Worm (Caenorhabditis elegans): Measurements from ENCODE around the gene sdz-32.
"Not testable (repeated sequence)": the region's sequence is repeated elsewhere in the genome, so short reads cannot be mapped to it uniquely, and the experiment has no call there.

The sdz-32 gene

DNA sequence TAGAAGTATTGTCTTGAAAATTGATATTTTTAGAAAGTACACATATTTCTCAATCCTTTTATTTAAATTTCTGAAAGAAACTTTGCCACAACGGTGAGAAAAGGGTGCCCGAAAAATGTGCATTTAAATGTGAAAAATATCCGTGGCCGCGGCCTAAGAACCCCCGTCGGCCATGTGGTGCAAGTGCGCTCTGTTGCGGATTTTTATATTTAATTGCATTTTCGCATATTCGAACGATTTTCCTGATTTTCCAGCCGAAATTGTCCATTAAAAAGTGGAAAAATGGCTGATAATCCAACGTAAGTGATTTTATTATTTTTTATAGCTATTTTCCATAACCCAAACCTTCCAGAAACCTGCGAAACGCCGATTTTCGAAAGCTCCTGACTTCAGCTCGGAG, 8.4 kb downstream of the sdz-32 start, which contains the start of gene smu-2 (continued):
- TF ChIP-seq nhr-12 (tag; optimal IDR thresholded peaks at IDR 0.05): no peak
- TF ChIP-seq fkh-10 (GFP tag; optimal IDR thresholded peaks at IDR 0.05): peak; percentile 17
- no peak for TF ChIP-seq tbx-2 (tag; optimal IDR thresholded peaks at IDR 0.05)
- no peak for TF ChIP-seq ZK546.5 (tag; optimal IDR thresholded peaks at IDR 0.05)

DNA sequence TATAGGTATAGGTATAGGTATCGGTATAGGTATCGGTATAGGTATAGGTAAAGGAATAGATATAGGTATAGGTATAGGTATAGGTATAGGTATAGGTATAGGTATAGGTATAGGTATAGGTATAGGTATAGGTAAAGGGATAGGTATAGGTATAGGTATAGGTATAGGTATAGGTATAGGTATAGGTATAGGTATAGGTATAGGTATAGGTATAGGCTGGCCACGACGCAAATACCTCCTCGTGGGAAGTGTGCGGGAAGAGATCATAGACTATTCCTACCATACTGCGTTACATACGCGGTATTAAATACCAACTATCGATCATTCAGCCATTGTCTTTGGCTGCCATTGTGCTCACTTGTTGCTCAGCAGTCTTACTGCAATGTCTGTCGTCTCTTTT, 17.0 kb downstream of the sdz-32 start, which contains the start of gene fbxb-112:
Gene fbxb-112 (plus strand): TSS at position 301 of the 400 bp plus-strand sequence.
- not testable (repeated sequence) for TF ChIP-seq lin-39, pha-4, nhr-237 (tag; optimal IDR thresholded peaks at IDR 0.05)

DNA sequence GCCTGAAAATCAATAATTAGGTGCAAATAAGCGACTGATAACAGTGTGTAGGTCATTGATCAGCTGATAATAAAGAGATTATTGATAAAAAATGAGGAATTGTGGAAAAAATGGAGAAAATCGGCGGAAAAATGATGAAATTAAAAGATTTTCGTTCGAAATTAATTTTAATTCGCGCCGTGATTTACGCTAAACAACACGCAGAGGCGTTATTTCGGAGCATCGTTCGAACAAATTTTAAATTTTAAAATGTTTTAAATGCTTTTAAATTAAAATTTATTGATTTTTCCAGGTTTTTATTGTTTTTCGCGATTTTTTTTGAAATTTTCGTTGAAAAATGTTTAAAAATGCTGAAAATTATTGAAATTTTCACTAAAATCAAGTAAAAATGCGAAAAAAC, 25.5 kb downstream of the sdz-32 start, which contains the start of gene Y49F6B.9:
Gene Y49F6B.9 (minus strand): TSS at position 2 of the 400 bp plus-strand sequence.
- TF ChIP-seq mml-1 (tag; optimal IDR thresholded peaks at IDR 0.05): no peak
- TF ChIP-seq egl-5 (tag; optimal IDR thresholded peaks at IDR 0.05): no peak
- no peak for TF ChIP-seq pha-4 (tag; optimal IDR thresholded peaks at IDR 0.05)
- TF ChIP-seq unc-39 (tag; optimal IDR thresholded peaks at IDR 0.05): no peak
- TF ChIP-seq zag-1 (tag; optimal IDR thresholded peaks at IDR 0.05): no peak
- TF ChIP-seq ama-1 (optimal IDR thresholded peaks at IDR 0.05): no peak
- no peak for TF ChIP-seq unc-62 (GFP tag; optimal IDR thresholded peaks at IDR 0.05)
- no peak for TF ChIP-seq hmg-11 (tag; optimal IDR thresholded peaks at IDR 0.05)
- TF ChIP-seq sea-2 (GFP tag; optimal IDR thresholded peaks at IDR 0.05): no peak

DNA sequence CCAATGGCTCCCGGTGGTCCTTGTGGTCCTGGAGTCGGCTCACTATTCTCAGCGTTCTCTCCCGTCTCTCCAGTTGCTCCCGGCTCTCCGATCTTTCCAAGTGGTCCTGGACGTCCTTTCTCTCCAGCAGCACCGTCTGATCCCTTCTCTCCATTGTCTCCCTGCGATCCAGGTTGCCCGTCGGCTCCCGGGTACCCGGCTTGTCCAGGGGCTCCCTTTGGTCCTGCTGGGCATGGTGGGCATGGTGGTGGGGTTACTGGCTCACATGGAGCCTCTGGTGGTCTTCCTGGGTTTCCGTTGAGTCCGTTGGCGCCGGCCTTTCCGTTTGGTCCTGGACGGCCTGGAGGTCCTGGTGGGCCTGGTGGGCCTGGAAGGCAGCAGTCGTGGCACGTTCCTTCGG, 26.5 kb downstream of the sdz-32 start:
- TF ChIP-seq nhr-23 (tag; optimal IDR thresholded peaks at IDR 0.05) (no peak), egl-5 (tag; optimal IDR thresholded peaks at IDR 0.05) (no peak), mml-1 (tag; optimal IDR thresholded peaks at IDR 0.05) (no peak), nhr-28 (tag; optimal IDR thresholded peaks at IDR 0.05) (no peak), elt-2 (tag; optimal IDR thresholded peaks at IDR 0.05) (no peak), aly-2 (tag; optimal IDR thresholded peaks at IDR 0.05) (no peak), unc-62 (GFP tag; optimal IDR thresholded peaks at IDR 0.05) (no peak), nhr-12 (tag; optimal IDR thresholded peaks at IDR 0.05) (no peak), nhr-25 (tag; optimal IDR thresholded peaks at IDR 0.05) (no peak), fos-1 (tag; optimal IDR thresholded peaks at IDR 0.05) (no peak), nhr-43 (tag; optimal IDR thresholded peaks at IDR 0.05; ENCODE audit: poor library complexity, severe bottlenecking) (no peak), nfya-1 (tag; optimal IDR thresholded peaks at IDR 0.05; ENCODE audit: insufficient read depth) (no peak), ceh-82 (tag; optimal IDR thresholded peaks at IDR 0.05) (no peak), eor-1 (tag; optimal IDR thresholded peaks at IDR 0.05) (no peak), pqm-1 (tag; optimal IDR thresholded peaks at IDR 0.05) (no peak), nhr-11 (tag; optimal IDR thresholded peaks at IDR 0.05) (no peak), lin-15B (tag; optimal IDR thresholded peaks at IDR 0.05) (no peak), R02D3.7 (tag; optimal IDR thresholded peaks at IDR 0.05) (no peak), ama-1 (optimal IDR thresholded peaks at IDR 0.05) (no peak), daf-12 (tag; optimal IDR thresholded peaks at IDR 0.05) (no peak)

DNA sequence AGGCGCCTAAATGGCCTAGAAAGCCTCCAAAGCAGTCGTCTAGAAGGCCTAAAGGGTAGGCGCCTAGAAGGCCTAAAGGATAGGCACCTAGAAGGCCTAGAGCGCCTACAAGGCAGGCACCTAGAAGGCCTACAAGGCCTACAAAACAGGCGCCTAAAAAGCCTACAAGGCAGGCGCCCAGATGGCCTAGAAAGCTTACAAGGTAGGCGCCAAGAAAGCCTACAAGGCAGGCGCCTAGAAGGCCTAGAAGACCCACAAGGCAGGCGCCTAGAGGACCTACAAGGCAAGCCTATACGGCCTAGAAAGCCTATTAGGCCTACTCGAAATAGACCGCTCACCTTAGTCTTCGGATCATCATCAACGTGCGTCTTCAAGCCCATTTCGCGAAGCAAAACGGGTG, 28.2 kb downstream of the sdz-32 start:
- no peak for TF ChIP-seq unc-62 (GFP tag; optimal IDR thresholded peaks at IDR 0.05)
- TF ChIP-seq sea-2 (GFP tag; optimal IDR thresholded peaks at IDR 0.05): no peak
- no peak for TF ChIP-seq lsy-12 (tag; optimal IDR thresholded peaks at IDR 0.05)
- no peak for TF ChIP-seq elt-1 (tag; optimal IDR thresholded peaks at IDR 0.05)
- no peak for TF ChIP-seq eor-1 (tag; optimal IDR thresholded peaks at IDR 0.05)
- TF ChIP-seq aly-2 (tag; optimal IDR thresholded peaks at IDR 0.05): no peak

DNA sequence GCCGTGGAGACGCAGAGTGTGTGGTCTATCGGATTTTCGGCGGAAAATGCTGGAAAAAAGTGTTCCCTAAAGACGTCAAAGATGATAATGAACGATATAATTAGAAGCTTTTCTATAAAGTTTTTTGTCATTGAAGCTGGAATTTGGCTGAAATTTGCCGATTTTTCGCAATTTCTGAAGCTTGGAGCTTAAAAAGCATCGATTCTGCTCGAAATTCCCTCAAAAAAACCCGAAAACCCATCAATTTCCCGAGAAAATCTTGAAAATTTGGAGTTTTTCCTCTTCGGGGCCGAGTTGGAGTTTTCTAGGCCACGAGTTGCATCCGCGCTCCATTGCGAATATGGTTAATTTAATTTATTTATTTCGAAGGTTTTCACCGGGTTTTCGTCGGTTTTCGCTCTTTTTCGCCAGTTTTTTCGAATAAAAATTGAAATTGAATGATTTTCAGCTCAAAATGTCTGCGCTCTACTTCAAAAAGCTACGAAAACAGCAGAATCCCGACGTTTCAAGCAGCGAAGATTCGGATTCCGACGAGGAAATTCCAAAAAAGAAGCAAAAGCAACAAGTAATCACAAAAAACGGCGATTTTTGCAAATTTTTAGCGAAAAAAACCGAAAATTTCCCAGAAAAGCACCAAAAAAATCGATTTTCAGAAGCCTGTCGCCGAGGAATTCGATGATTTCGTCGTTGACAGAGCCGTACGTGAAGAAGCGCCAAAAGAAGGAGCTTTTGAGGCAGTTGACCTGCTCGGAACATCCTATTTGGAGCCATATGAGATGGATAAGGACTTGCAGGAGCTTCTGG, 28.9 kb downstream of the sdz-32 start, which contains the start of the genes col-71 and Y49F6B.2:
Gene col-71 (minus strand): TSS at position 51 of the 804 bp plus-strand sequence.
Gene Y49F6B.2 (plus strand): TSS at position 449 of the 804 bp plus-strand sequence.
- TF ChIP-seq pha-4 (tag; optimal IDR thresholded peaks at IDR 0.05) (peak; percentile 75), nhr-28 (tag; optimal IDR thresholded peaks at IDR 0.05) (no peak), fkh-10 (GFP tag; optimal IDR thresholded peaks at IDR 0.05) (peak; percentile 59), R02D3.7 (tag; optimal IDR thresholded peaks at IDR 0.05) (peak; percentile 29), lin-15B (tag; optimal IDR thresholded peaks at IDR 0.05) (peak; percentile 94), nfya-1 (tag; optimal IDR thresholded peaks at IDR 0.05; ENCODE audit: insufficient read depth) (peak; percentile 67), lin-39 (tag; optimal IDR thresholded peaks at IDR 0.05) (peak; percentile 68), snpc-4 (tag; optimal IDR thresholded peaks at IDR 0.05) (peak; percentile 73), skn-1 (tag; optimal IDR thresholded peaks at IDR 0.05) (peak; percentile 30), egl-5 (tag; optimal IDR thresholded peaks at IDR 0.05) (peak; percentile 63), egl-27 (tag; optimal IDR thresholded peaks at IDR 0.05) (no peak), lsy-12 (tag; optimal IDR thresholded peaks at IDR 0.05) (no peak), ceh-28 (tag; optimal IDR thresholded peaks at IDR 0.05) (peak; percentile 47), jun-1 (tag; optimal IDR thresholded peaks at IDR 0.05) (no peak), tbx-2 (tag; optimal IDR thresholded peaks at IDR 0.05) (peak; percentile 21), nhr-23 (tag; optimal IDR thresholded peaks at IDR 0.05) (peak; percentile 61), hmg-11 (tag; optimal IDR thresholded peaks at IDR 0.05) (peak; percentile 50), elt-2 (tag; optimal IDR thresholded peaks at IDR 0.05) (peak; percentile 28), elt-1 (tag; optimal IDR thresholded peaks at IDR 0.05) (no peak)

All from whole organism, L3 larva.